Fruit fly (Drosophila melanogaster) whole organism, prepupa: ENCODE data around the gene AnxB9.

Experiments used
- Blimp-1 ChIP-seq: fragments of 200-800 bp; sonication (Bioruptor generic); optimal IDR thresholded peaks from 3 replicates; lab custom pipeline; 2017; ENCODE audit warnings: missing biosample characterization, missing genetic modification characterization, mild to moderate bottlenecking, moderate library complexity, missing genetic modification reagents
- CG10631 ChIP-seq: fragments of 200-800 bp; sonication (Bioruptor generic); optimal IDR thresholded peaks from 2 replicates; lab custom pipeline; 2016; ENCODE audit warnings: missing biosample characterization, missing genetic modification characterization
- CG11294 ChIP-seq: fragments of 200-800 bp; sonication (Bioruptor generic); IDR thresholded peaks from 2 replicates; pipeline ENCODE4 v1.3.6; 2022; ENCODE audit warnings: missing biosample characterization, missing genetic modification characterization
- CG11762 ChIP-seq: fragments of 200-800 bp; sonication (Bioruptor generic); optimal IDR thresholded peaks from 3 replicates; lab custom pipeline; 2016; ENCODE audit warnings: missing biosample characterization, missing genetic modification characterization; ENCODE audit not compliant: insufficient read depth
- CG15336 ChIP-seq: fragments of 200-800 bp; sonication (Bioruptor generic); IDR thresholded peaks from 2 replicates; pipeline ENCODE4 v1.3.6; 2022; ENCODE audit warnings: missing biosample characterization, missing genetic modification characterization
- CG31627 ChIP-seq: fragments of 200-800 bp; sonication (Bioruptor generic); optimal IDR thresholded peaks from 3 replicates; lab custom pipeline; 2016; ENCODE audit warnings: missing biosample characterization, missing genetic modification characterization
- CG34406 ChIP-seq: fragments of 200-800 bp; sonication (Bioruptor generic); optimal IDR thresholded peaks from 3 replicates; lab custom pipeline; 2016; ENCODE audit warnings: missing biosample characterization, missing genetic modification characterization
- CG3919 ChIP-seq: fragments of 200-800 bp; sonication (Bioruptor generic); optimal IDR thresholded peaks from 3 replicates; lab custom pipeline; 2016; ENCODE audit warnings: missing biosample characterization, missing genetic modification characterization
- CG4318 ChIP-seq: fragments of 200-800 bp; sonication (Bioruptor generic); optimal IDR thresholded peaks from 3 replicates; lab custom pipeline; 2017; ENCODE audit warnings: missing biosample characterization, mild to moderate bottlenecking, missing genetic modification characterization
- CG6276 ChIP-seq: fragments of 200-800 bp; sonication (Bioruptor generic); optimal IDR thresholded peaks from 2 replicates; lab custom pipeline; 2017; ENCODE audit warnings: missing biosample characterization, mild to moderate bottlenecking, missing genetic modification characterization
- CG6808 ChIP-seq: fragments of 200-800 bp; sonication (Bioruptor generic); optimal IDR thresholded peaks from 3 replicates; lab custom pipeline; 2017; ENCODE audit warnings: missing biosample characterization, missing genetic modification characterization, mild to moderate bottlenecking, moderate library complexity, missing genetic modification reagents
- CG6854 ChIP-seq: fragments of 200-800 bp; sonication (Bioruptor generic); optimal IDR thresholded peaks from 2 replicates; lab custom pipeline; 2017; ENCODE audit warnings: missing biosample characterization, mild to moderate bottlenecking, missing genetic modification characterization
- CG7368 ChIP-seq: fragments of 200-800 bp; sonication (Bioruptor generic); optimal IDR thresholded peaks from 3 replicates; lab custom pipeline; 2016; ENCODE audit warnings: missing biosample characterization, missing genetic modification characterization
- CG8119 ChIP-seq: fragments of 200-800 bp; sonication (Bioruptor generic); IDR thresholded peaks from 3 replicates; pipeline ENCODE4 v1.3.6; 2022; ENCODE audit warnings: missing biosample characterization, missing genetic modification characterization
- CG8319 ChIP-seq: fragments of 200-800 bp; sonication (Bioruptor generic); optimal IDR thresholded peaks from 3 replicates; lab custom pipeline; 2016; ENCODE audit warnings: missing biosample characterization, missing genetic modification characterization
- CG8632 ChIP-seq: fragments of 200-800 bp; sonication (Bioruptor generic); optimal IDR thresholded peaks from 3 replicates; lab custom pipeline; 2016; ENCODE audit warnings: missing biosample characterization, missing genetic modification characterization
- CG9139 ChIP-seq: fragments of 200-800 bp; sonication (Bioruptor generic); optimal IDR thresholded peaks from 3 replicates; lab custom pipeline; 2017; ENCODE audit warnings: missing biosample characterization, mild to moderate bottlenecking, missing genetic modification characterization
- Eip78C ChIP-seq: fragments of 200-800 bp; sonication (Bioruptor generic); peaks from one replicate; lab custom pipeline; 2016; ENCODE audit warnings: missing biosample characterization, missing genetic modification characterization
- Eip93F ChIP-seq: fragments of 200-800 bp; sonication (Bioruptor generic); optimal IDR thresholded peaks from 2 replicates; lab custom pipeline; 2016; ENCODE audit warnings: missing biosample characterization, mild to moderate bottlenecking, missing genetic modification characterization
- Ets21C ChIP-seq: fragments of 200-800 bp; sonication (Bioruptor generic); optimal IDR thresholded peaks from 3 replicates; lab custom pipeline; 2016; ENCODE audit warnings: missing biosample characterization, missing genetic modification characterization
- Ets96B ChIP-seq: fragments of 200-800 bp; optimal IDR thresholded peaks from 2 replicates; lab custom pipeline; 2019; ENCODE audit warnings: missing biosample characterization, mild to moderate bottlenecking, missing genetic modification characterization, moderate library complexity
- Gug ChIP-seq: fragments of 200-800 bp; sonication (Bioruptor generic); IDR thresholded peaks from 2 replicates; pipeline ENCODE4 v1.3.6; 2022; ENCODE audit warnings: missing biosample characterization, missing genetic modification characterization
- Hr39 ChIP-seq: fragments of 200-800 bp; sonication (Bioruptor generic); optimal IDR thresholded peaks from 2 replicates; lab custom pipeline; 2016; ENCODE audit warnings: missing biosample characterization, missing genetic modification characterization
- Lpt ChIP-seq: fragments of 200-800 bp; sonication (Bioruptor generic); optimal IDR thresholded peaks from 3 replicates; lab custom pipeline; 2016; ENCODE audit warnings: missing biosample characterization, missing genetic modification characterization
- Smox ChIP-seq: fragments of 200-800 bp; sonication (Bioruptor generic); optimal IDR thresholded peaks from 3 replicates; lab custom pipeline; 2016; ENCODE audit warnings: missing biosample characterization, missing genetic modification characterization
- Sox102F ChIP-seq: fragments of 200-800 bp; sonication (Bioruptor generic); optimal IDR thresholded peaks from 2 replicates; lab custom pipeline; 2016; ENCODE audit warnings: missing biosample characterization, mild to moderate bottlenecking, missing genetic modification characterization
- Sox14 ChIP-seq: fragments of 200-800 bp; sonication (Bioruptor generic); optimal IDR thresholded peaks from 3 replicates; lab custom pipeline; 2016; ENCODE audit warnings: missing biosample characterization, missing genetic modification characterization
- Sox15 ChIP-seq: fragments of 200-800 bp; sonication (Bioruptor generic); optimal IDR thresholded peaks from 3 replicates; lab custom pipeline; 2016; ENCODE audit warnings: missing biosample characterization, missing genetic modification characterization
- acj6 ChIP-seq: fragments of 200-800 bp; sonication (Bioruptor generic); optimal IDR thresholded peaks from 3 replicates; lab custom pipeline; 2016; ENCODE audit warnings: missing biosample characterization, missing genetic modification characterization
- cyc ChIP-seq: fragments of 200-800 bp; sonication (Bioruptor generic); optimal IDR thresholded peaks from 3 replicates; lab custom pipeline; 2016; ENCODE audit warnings: missing biosample characterization, missing genetic modification characterization
- fd59A ChIP-seq: fragments of 200-800 bp; sonication (Bioruptor generic); optimal IDR thresholded peaks from 2 replicates; lab custom pipeline; 2017; ENCODE audit warnings: missing biosample characterization, mild to moderate bottlenecking, missing genetic modification characterization, missing genetic modification reagents
- fd85E ChIP-seq: fragments of 200-800 bp; sonication (Bioruptor generic); optimal IDR thresholded peaks from 3 replicates; lab custom pipeline; 2016; ENCODE audit warnings: missing biosample characterization, missing genetic modification characterization
- fkh ChIP-seq: fragments of 200-800 bp; sonication (Bioruptor generic); optimal IDR thresholded peaks from 3 replicates; lab custom pipeline; 2017; ENCODE audit warnings: missing biosample characterization, mild to moderate bottlenecking, missing genetic modification characterization, moderate library complexity
- net ChIP-seq: fragments of 200-800 bp; sonication (Bioruptor generic); optimal IDR thresholded peaks from 3 replicates; lab custom pipeline; 2016; ENCODE audit warnings: missing biosample characterization, missing genetic modification characterization
- salr ChIP-seq, 2 experiments: fragments of 200-800 bp; sonication (Bioruptor generic); optimal IDR thresholded peaks; 3 replicates each; lab custom pipeline; 2016 to 2018; ENCODE audit warnings: missing biosample characterization in 2 of 2, missing genetic modification characterization in 2 of 2, mild to moderate bottlenecking in 1 of 2
- spab ChIP-seq: fragments of 200-800 bp; sonication (Bioruptor generic); optimal IDR thresholded peaks from 2 replicates; lab custom pipeline; 2017; ENCODE audit warnings: missing biosample characterization, mild to moderate bottlenecking, missing genetic modification characterization, missing genetic modification reagents
- ss ChIP-seq, 2 experiments: fragments of 200-800 bp; sonication (Bioruptor generic); optimal IDR thresholded peaks; 2 replicates in 1 of 2; 3 replicates in 1 of 2; lab custom pipeline; 2017 to 2018; ENCODE audit warnings: mild to moderate bottlenecking in 2 of 2, missing biosample characterization in 2 of 2, missing genetic modification characterization in 2 of 2, moderate library complexity in 1 of 2
- vri ChIP-seq: fragments of 200-800 bp; sonication (Bioruptor generic); optimal IDR thresholded peaks from 3 replicates; lab custom pipeline; 2016; ENCODE audit warnings: missing biosample characterization, mild to moderate bottlenecking, missing genetic modification characterization

The AnxB9 gene

DNA sequence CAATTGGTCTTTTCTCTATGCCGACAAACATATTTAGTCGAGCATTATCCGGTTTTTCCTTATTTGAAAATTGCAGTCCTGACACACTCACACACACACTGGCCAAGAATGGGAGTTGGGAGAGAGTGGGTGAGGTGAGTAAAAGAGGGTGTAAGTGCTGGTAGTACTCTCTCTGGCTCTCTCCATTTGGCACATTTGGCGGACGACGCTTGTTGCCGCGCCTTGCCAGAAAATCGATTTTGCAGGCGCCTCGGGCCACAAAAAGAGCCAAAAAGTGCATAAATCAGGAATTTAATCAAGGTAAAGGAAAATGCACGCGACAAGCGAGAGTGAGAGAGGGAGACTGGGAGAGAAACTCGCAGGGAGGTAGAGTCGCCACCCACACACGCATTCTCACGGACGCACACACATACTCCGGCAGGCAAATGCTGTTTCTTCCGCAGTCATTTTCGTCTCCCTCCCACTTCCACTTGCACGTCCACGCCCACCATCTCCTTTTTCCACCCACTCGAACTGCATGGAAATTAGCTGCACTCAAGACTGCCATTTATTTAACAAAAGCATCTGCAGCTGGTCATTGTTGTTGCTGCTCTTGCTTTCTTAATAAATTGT, 31.6 kb downstream of the AnxB9 start:
- TF ChIP-seq Sox102F (GFP tag; lab: Kevin White, UChicago) (no peak), CG11294 (GFP tag; lab: Robert Waterston, UW) (no peak), fd85E (GFP tag; lab: Kevin White, UChicago) (no peak), vri (GFP tag; lab: Kevin White, UChicago) (no peak), Blimp-1 (GFP tag; lab: Kevin White, UChicago) (peak; percentile 28), CG10631 (GFP tag; lab: Kevin White, UChicago) (no peak), Hr39 (GFP tag; lab: Kevin White, UChicago) (no peak), Sox15 (GFP tag; lab: Kevin White, UChicago) (no peak), CG6854 (GFP tag; lab: Kevin White, UChicago) (peak; percentile 29), Sox14 (GFP tag; lab: Kevin White, UChicago) (no peak), spab (GFP tag; lab: Kevin White, UChicago) (no peak), CG6808 (no peak), CG8319 (GFP tag; lab: Kevin White, UChicago) (no peak), salr (GFP tag; optimal IDR thresholded peaks at IDR 0.05; lab: Kevin White, UChicago) (no peak), acj6 (GFP tag; lab: Kevin White, UChicago) (no peak), Eip93F (GFP tag; lab: Kevin White, UChicago) (no peak), Smox (GFP tag; lab: Kevin White, UChicago) (no peak), CG34406 (no peak), Eip78C (GFP tag; lab: Kevin White, UChicago) (peak; percentile 2), ss (GFP tag; optimal IDR thresholded peaks at IDR 0.05; lab: Kevin White, UChicago) (peak in 1 of 2 experiments; percentile 28), CG15336 (GFP tag; lab: Robert Waterston, UW) (peak; percentile 39; the same call in 1 of the 2 replicates), CG6276 (no peak), cyc (no peak), fkh (GFP tag; lab: Kevin White, UChicago) (no peak), CG31627 (GFP tag; lab: Kevin White, UChicago) (no peak), CG7368 (GFP tag; lab: Kevin White, UChicago) (no peak), CG11762 (GFP tag; lab: Kevin White, UChicago) (no peak), fd59A (GFP tag; lab: Kevin White, UChicago) (no peak), Lpt (GFP tag; lab: Kevin White, UChicago) (no peak), CG8632 (GFP tag; lab: Kevin White, UChicago) (no peak), CG3919 (GFP tag; lab: Kevin White, UChicago) (no peak), CG8119 (GFP tag; lab: Robert Waterston, UW) (no peak), CG4318 (no peak), net (GFP tag; lab: Kevin White, UChicago) (no peak), Ets96B (tag; lab: Kevin White, UChicago) (no peak)

dm6 chr3R:21097160-21097559, 32.1 kb downstream of the AnxB9 start:
- TF ChIP-seq Gug = no peak
- TF ChIP-seq acj6 (GFP tag; lab: Kevin White, UChicago) = no peak
- TF ChIP-seq CG8632 (GFP tag; lab: Kevin White, UChicago) = no peak
- TF ChIP-seq spab (GFP tag; lab: Kevin White, UChicago) = no peak
- no peak for TF ChIP-seq fkh (GFP tag; lab: Kevin White, UChicago)
- TF ChIP-seq ss (GFP tag; optimal IDR thresholded peaks at IDR 0.05; lab: Kevin White, UChicago) = no peak
- TF ChIP-seq CG9139 = no peak
- TF ChIP-seq Ets21C = no peak
- no peak for TF ChIP-seq cyc
- no peak for TF ChIP-seq Ets96B (tag; lab: Kevin White, UChicago)
- TF ChIP-seq CG7368 (GFP tag; lab: Kevin White, UChicago) = no peak
